Worm (Caenorhabditis elegans) whole organism, young adult: Measurements from ENCODE around the gene R13D11.10.

Experiments used
- ceh-100 ChIP-seq: fragments of 200-800 bp; sonication (Bioruptor generic); IDR thresholded peaks from 2 replicates; pipeline ENCODE4 v1.3.6; 2022; ENCODE audit warnings: missing genetic modification reagents, missing genetic modification characterization, missing compliant biosample characterization
- snpc-4 ChIP-seq, 5 experiments: fragments of 150-350 bp in 1 of 5; sonication (generic microtip) in 4 of 5; optimal IDR thresholded peaks; 2 replicates each; lab custom pipeline; 2014 to 2018; ENCODE audit warnings: missing genetic modification characterization in 5 of 5, missing biosample characterization in 3 of 5, antibody characterized with exemption in 2 of 5, mild to moderate bottlenecking in 2 of 5, missing compliant biosample characterization in 2 of 5, missing genotype in 2 of 5, moderate library complexity in 2 of 5, missing genetic modification reagents in 1 of 5

DNA sequence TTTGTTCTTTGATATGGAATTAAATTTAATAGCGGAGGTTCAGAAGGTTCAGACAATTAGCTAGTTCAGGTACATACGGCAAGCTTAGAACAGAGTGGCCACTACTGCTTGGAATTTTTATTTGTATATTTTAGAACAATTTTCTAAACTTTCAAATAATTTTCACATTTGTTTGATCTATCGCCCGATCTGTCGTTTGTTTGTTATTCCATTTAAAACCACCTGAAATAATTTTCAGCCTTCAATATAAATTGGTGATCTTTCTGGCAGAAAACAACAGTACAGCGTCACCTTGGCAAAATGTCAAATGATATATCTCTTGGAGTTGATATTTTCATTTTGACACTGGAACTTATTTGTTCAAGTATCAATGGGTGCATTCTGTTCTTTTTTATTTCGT is 1.7 kb upstream of the R13D11.10 start, which contains the start of gene R13D11.3:
- TF ChIP-seq snpc-4 (GFP tag; optimal IDR thresholded peaks at IDR 0.05; lab: Kevin White, UChicago) (no peak), snpc-4 (tag; optimal IDR thresholded peaks at IDR 0.05; lab: Kevin White, UChicago) (no peak), ceh-100 (no peak)
